Worm (Caenorhabditis elegans) whole organism, L1 larva: ENCODE results near the gene K06A4.2.

Experiments
- C16A3.4 ChIP-seq: fragments of 150-350 bp; optimal IDR thresholded peaks from 2 replicates; lab custom pipeline; 2014; ENCODE audit warnings: missing biosample characterization, missing genetic modification characterization
- C34B4.2 ChIP-seq: sonication (generic microtip); optimal IDR thresholded peaks from 2 replicates; lab custom pipeline; 2017; ENCODE audit warnings: mild to moderate bottlenecking, missing genetic modification characterization, missing compliant biosample characterization
- F16B12.6 ChIP-seq: fragments of 150-350 bp; optimal IDR thresholded peaks from 2 replicates; lab custom pipeline; 2014; ENCODE audit warnings: missing biosample characterization, missing genetic modification characterization
- alr-1 ChIP-seq: fragments of 200-800 bp; sonication (Bioruptor generic); optimal IDR thresholded peaks from 2 replicates; lab custom pipeline; 2018; ENCODE audit warnings: borderline replicate concordance, mild to moderate bottlenecking, missing genetic modification characterization, missing compliant biosample characterization
- aly-2 ChIP-seq: fragments of 150-350 bp; optimal IDR thresholded peaks from 2 replicates; lab custom pipeline; 2014; ENCODE audit warnings: missing biosample characterization, missing genetic modification characterization
- ama-1 ChIP-seq: fragments of 150-350 bp; optimal IDR thresholded peaks from 2 replicates; lab custom pipeline; 2014
- ceh-63 ChIP-seq: fragments of 200-800 bp; sonication (Bioruptor generic); optimal IDR thresholded peaks from 2 replicates; lab custom pipeline; 2018; ENCODE audit warnings: mild to moderate bottlenecking, missing genetic modification characterization, missing compliant biosample characterization
- ceh-8 ChIP-seq: fragments of 200-800 bp; sonication (Bioruptor generic); optimal IDR thresholded peaks from 2 replicates; lab custom pipeline; 2018; ENCODE audit warnings: mild to moderate bottlenecking, missing genetic modification characterization, moderate library complexity, missing compliant biosample characterization
- ceh-82 ChIP-seq, 3 experiments: fragments of 150-350 bp in 1 of 3; sonication (generic microtip) in 2 of 3; optimal IDR thresholded peaks; 2 replicates each; lab custom pipeline; 2014 to 2017; ENCODE audit warnings: missing biosample characterization in 3 of 3, missing genetic modification characterization in 3 of 3
- ceh-90 ChIP-seq: sonication (generic microtip); optimal IDR thresholded peaks from 2 replicates; lab custom pipeline; 2016; ENCODE audit warnings: missing genetic modification characterization, missing compliant biosample characterization
- ces-1 ChIP-seq: fragments of 150-350 bp; optimal IDR thresholded peaks from 2 replicates; lab custom pipeline; 2014; ENCODE audit warnings: missing biosample characterization, missing genetic modification reagents, missing genetic modification characterization
- dpl-1 ChIP-seq, 3 experiments: fragments of 150-350 bp in 2 of 3; sonication (generic microtip) in 1 of 3; optimal IDR thresholded peaks; 2 replicates each; lab custom pipeline; 2014 to 2017; ENCODE audit warnings: missing biosample characterization in 3 of 3, missing genetic modification characterization in 3 of 3, missing genetic modification reagents in 3 of 3
- dsc-1 ChIP-seq: sonication (generic microtip); optimal IDR thresholded peaks from 2 replicates; lab custom pipeline; 2016; ENCODE audit warnings: mild to moderate bottlenecking, missing genetic modification characterization, missing compliant biosample characterization
- efl-1 ChIP-seq, 4 experiments: fragments of 150-350 bp; optimal IDR thresholded peaks in 3 of 4; peaks in 1 of 4; 1 replicate in 1 of 4; 2 replicates in 3 of 4; lab custom pipeline; 2014; ENCODE audit warnings: missing biosample characterization in 2 of 4, missing genetic modification characterization in 2 of 4, missing genetic modification reagents in 2 of 4
- efl-3 ChIP-seq: fragments of 200-800 bp; sonication (Bioruptor generic); optimal IDR thresholded peaks from 2 replicates; lab custom pipeline; 2018; ENCODE audit warnings: mild to moderate bottlenecking, missing genetic modification characterization, missing compliant biosample characterization
- elt-2 ChIP-seq: sonication (generic microtip); optimal IDR thresholded peaks from 2 replicates; lab custom pipeline; 2016; ENCODE audit warnings: missing genetic modification characterization, mild to moderate bottlenecking, inconsistent platforms, missing compliant biosample characterization, missing genetic modification reagents
- fkh-10 ChIP-seq: sonication (generic microtip); optimal IDR thresholded peaks from 2 replicates; lab custom pipeline; 2017; ENCODE audit warnings: missing biosample characterization, missing genetic modification reagents, missing genetic modification characterization
- fkh-4 ChIP-seq: sonication (generic microtip); optimal IDR thresholded peaks from 2 replicates; lab custom pipeline; 2016; ENCODE audit warnings: missing compliant biosample characterization, missing genetic modification characterization, borderline replicate concordance
- hlh-4 ChIP-seq: sonication (generic microtip); optimal IDR thresholded peaks from 2 replicates; lab custom pipeline; 2016; ENCODE audit warnings: mild to moderate bottlenecking, missing genetic modification characterization, missing compliant biosample characterization
- irx-1 ChIP-seq: sonication (generic microtip); optimal IDR thresholded peaks from 2 replicates; lab custom pipeline; 2016; ENCODE audit warnings: missing genetic modification characterization, missing compliant biosample characterization
- jun-1 ChIP-seq: fragments of 150-350 bp; optimal IDR thresholded peaks from 2 replicates; lab custom pipeline; 2014; ENCODE audit warnings: missing biosample characterization, missing genetic modification reagents, missing genetic modification characterization
- lin-15B ChIP-seq: fragments of 150-350 bp; sonication (generic microtip); optimal IDR thresholded peaks from 3 replicates; lab custom pipeline; 2014; ENCODE audit warnings: missing biosample characterization, missing genetic modification characterization
- lin-35 ChIP-seq, 2 experiments: fragments of 150-350 bp; optimal IDR thresholded peaks; 2 replicates each; lab custom pipeline; 2014; ENCODE audit warnings: missing biosample characterization in 2 of 2, missing genetic modification characterization in 2 of 2, missing genetic modification reagents in 2 of 2
- lir-3 ChIP-seq: sonication (generic microtip); optimal IDR thresholded peaks from 2 replicates; lab custom pipeline; 2016; ENCODE audit warnings: mild to moderate bottlenecking, missing genetic modification characterization, moderate library complexity, missing compliant biosample characterization; ENCODE audit not compliant: poor library complexity
- mab-9 ChIP-seq: fragments of 200-800 bp; sonication (Bioruptor generic); IDR thresholded peaks from 2 replicates; pipeline ENCODE4 v1.3.6; 2022; ENCODE audit warnings: missing genetic modification reagents, missing genetic modification characterization, missing compliant biosample characterization
- mep-1 ChIP-seq: fragments of 150-350 bp; optimal IDR thresholded peaks from 2 replicates; lab custom pipeline; 2014; ENCODE audit warnings: missing biosample characterization, missing genetic modification characterization
- nhr-11 ChIP-seq: fragments of 150-350 bp; optimal IDR thresholded peaks from 2 replicates; lab custom pipeline; 2014; ENCODE audit warnings: missing biosample characterization, missing genetic modification characterization
- nhr-12 ChIP-seq: sonication (generic microtip); optimal IDR thresholded peaks from 2 replicates; lab custom pipeline; 2017; ENCODE audit warnings: missing biosample characterization, missing genetic modification characterization
- nhr-19 ChIP-seq: fragments of 200-800 bp; sonication (Bioruptor generic); conservative IDR thresholded peaks from 2 replicates; pipeline ENCODE4 v1.3.6; 2022; ENCODE audit warnings: missing genetic modification characterization, missing compliant biosample characterization
- nhr-20 ChIP-seq: sonication (generic microtip); optimal IDR thresholded peaks from 2 replicates; lab custom pipeline; 2016; ENCODE audit warnings: mild to moderate bottlenecking, missing genetic modification characterization, missing compliant biosample characterization
- nhr-28 ChIP-seq: fragments of 150-350 bp; optimal IDR thresholded peaks from 2 replicates; lab custom pipeline; 2014; ENCODE audit warnings: missing biosample characterization, missing genetic modification characterization
- nhr-71 ChIP-seq: sonication (generic microtip); optimal IDR thresholded peaks from 2 replicates; lab custom pipeline; 2016; ENCODE audit warnings: mild to moderate bottlenecking, missing genetic modification characterization, moderate library complexity, missing compliant biosample characterization
- nhr-76 ChIP-seq: sonication (generic microtip); optimal IDR thresholded peaks from 2 replicates; lab custom pipeline; 2017; ENCODE audit warnings: missing biosample characterization, missing genetic modification characterization
- nhr-77 ChIP-seq: fragments of 150-350 bp; optimal IDR thresholded peaks from 2 replicates; lab custom pipeline; 2014; ENCODE audit warnings: missing biosample characterization, missing genetic modification characterization
- nhr-85 ChIP-seq: sonication (generic microtip); peaks from one replicate; lab custom pipeline; 2016; ENCODE audit warnings: missing genetic modification characterization, inconsistent platforms, missing compliant biosample characterization
- nhr-90 ChIP-seq: sonication (generic microtip); optimal IDR thresholded peaks from 2 replicates; lab custom pipeline; 2016; ENCODE audit warnings: mild to moderate bottlenecking, missing genetic modification characterization, missing compliant biosample characterization; ENCODE audit not compliant: poor library complexity
- pax-3 ChIP-seq: fragments of 200-800 bp; sonication (Bioruptor generic); optimal IDR thresholded peaks from 2 replicates; lab custom pipeline; 2018; ENCODE audit warnings: mild to moderate bottlenecking, missing genetic modification characterization, moderate library complexity, missing compliant biosample characterization
- rnt-1 ChIP-seq: sonication (generic microtip); optimal IDR thresholded peaks from 2 replicates; lab custom pipeline; 2016; ENCODE audit warnings: mild to moderate bottlenecking, missing genetic modification characterization, moderate library complexity, missing compliant biosample characterization
- skn-1 ChIP-seq: fragments of 150-350 bp; optimal IDR thresholded peaks from 2 replicates; lab custom pipeline; 2014; ENCODE audit warnings: missing biosample characterization, missing genetic modification characterization
- snpc-4 ChIP-seq: fragments of 150-350 bp; optimal IDR thresholded peaks from 2 replicates; lab custom pipeline; 2014; ENCODE audit warnings: missing biosample characterization, missing genetic modification characterization
- snu-23 ChIP-seq: sonication (generic microtip); optimal IDR thresholded peaks from 2 replicates; lab custom pipeline; 2016; ENCODE audit warnings: missing genetic modification characterization, missing compliant biosample characterization
- sox-4 ChIP-seq: sonication (generic microtip); optimal IDR thresholded peaks from 2 replicates; lab custom pipeline; 2016; ENCODE audit warnings: missing genetic modification characterization, missing compliant biosample characterization
- sptf-1 ChIP-seq: fragments of 150-350 bp; optimal IDR thresholded peaks from 2 replicates; lab custom pipeline; 2014; ENCODE audit warnings: missing biosample characterization, missing genetic modification characterization
- swsn-7 ChIP-seq: sonication (generic microtip); optimal IDR thresholded peaks from 2 replicates; lab custom pipeline; 2016; ENCODE audit warnings: missing genetic modification characterization, missing compliant biosample characterization
- tbx-2 ChIP-seq: sonication (generic microtip); optimal IDR thresholded peaks from 2 replicates; lab custom pipeline; 2016; ENCODE audit warnings: missing genetic modification characterization, missing compliant biosample characterization
- tlp-1 ChIP-seq: fragments of 150-350 bp; optimal IDR thresholded peaks from 2 replicates; lab custom pipeline; 2014; ENCODE audit warnings: missing biosample characterization, missing genetic modification characterization
- unc-130 ChIP-seq: fragments of 150-350 bp; optimal IDR thresholded peaks from 2 replicates; lab custom pipeline; 2017; ENCODE audit warnings: missing biosample characterization, missing genetic modification characterization, inconsistent platforms
- unc-30 ChIP-seq: sonication (generic microtip); optimal IDR thresholded peaks from 2 replicates; lab custom pipeline; 2017; ENCODE audit warnings: missing biosample characterization, missing genetic modification characterization
- unc-62 ChIP-seq: fragments of 150-350 bp; optimal IDR thresholded peaks from 2 replicates; lab custom pipeline; 2014; ENCODE audit warnings: missing biosample characterization, missing genetic modification reagents, missing genetic modification characterization
- xbp-1 ChIP-seq: sonication (generic microtip); optimal IDR thresholded peaks from 2 replicates; lab custom pipeline; 2016; ENCODE audit warnings: missing genetic modification characterization, missing compliant biosample characterization
- zag-1 ChIP-seq: fragments of 150-350 bp; optimal IDR thresholded peaks from 2 replicates; lab custom pipeline; 2014; ENCODE audit warnings: missing biosample characterization, missing genetic modification characterization
- zip-4 ChIP-seq: fragments of 200-800 bp; sonication (Bioruptor generic); optimal IDR thresholded peaks from 2 replicates; lab custom pipeline; 2018; ENCODE audit warnings: mild to moderate bottlenecking, missing genetic modification characterization, moderate library complexity, missing compliant biosample characterization
- ztf-11 ChIP-seq, 2 experiments: sonication (generic microtip); optimal IDR thresholded peaks; 2 replicates each; lab custom pipeline; 2016 to 2017; ENCODE audit warnings: missing genetic modification characterization in 2 of 2, missing biosample characterization in 1 of 2, missing compliant biosample characterization in 1 of 2
- ztf-4 ChIP-seq: fragments of 150-350 bp; optimal IDR thresholded peaks from 2 replicates; lab custom pipeline; 2014; ENCODE audit warnings: missing biosample characterization, missing genetic modification characterization

Gene K06A4.2

ce11 chrV:9513590-9513989, 29.6 kb downstream of the K06A4.2 start, which contains the start of gene eif-2Bdelta (continued):
- TF ChIP-seq nhr-19 (peak; percentile 67), hlh-4 (tag; lab: Kevin White, UChicago) (no peak), skn-1 (tag; lab: Kevin White, UChicago) (peak; percentile 29), mep-1 (tag; lab: Kevin White, UChicago) (peak; percentile 90), irx-1 (tag; lab: Kevin White, UChicago) (peak; percentile 76), fkh-4 (tag; lab: Kevin White, UChicago) (no peak), zag-1 (no peak), fkh-10 (GFP tag; lab: Kevin White, UChicago) (no peak), efl-3 (GFP tag; lab: Kevin White, UChicago) (no peak), jun-1 (tag; lab: Kevin White, UChicago) (no peak), unc-130 (tag; lab: Kevin White, UChicago) (no peak), efl-1 (optimal IDR thresholded peaks at IDR 0.05; lab: Kevin White, UChicago) (peak; percentile 51 to 73), efl-1 (GFP tag; optimal IDR thresholded peaks at IDR 0.05 in 1 of 2; lab: Kevin White, UChicago) (peak; percentile 68 to 96), zip-4 (GFP tag; lab: Kevin White, UChicago) (peak; percentile 27), ces-1 (GFP tag; lab: Kevin White, UChicago) (no peak), lir-3 (tag; lab: Kevin White, UChicago) (no peak), unc-62 (no peak), dsc-1 (tag; lab: Kevin White, UChicago) (peak; percentile 78), nhr-76 (no peak), elt-2 (tag; lab: Kevin White, UChicago) (peak; percentile 55), mab-9 (GFP tag; lab: Robert Waterston, UW) (no peak), tbx-2 (peak; percentile 75), ztf-11 (tag; optimal IDR thresholded peaks at IDR 0.05; lab: Kevin White, UChicago) (no peak), aly-2 (tag; lab: Kevin White, UChicago) (no peak), nhr-11 (tag; lab: Kevin White, UChicago) (no peak), snu-23 (GFP tag; lab: Kevin White, UChicago) (peak; percentile 79), rnt-1 (tag; lab: Kevin White, UChicago) (peak; percentile 76), nhr-28 (tag; lab: Kevin White, UChicago) (no peak), ceh-63 (no peak), tlp-1 (tag; lab: Kevin White, UChicago) (no peak), nhr-20 (peak; percentile 70), C34B4.2 (tag; lab: Kevin White, UChicago) (no peak), sptf-1 (tag; lab: Kevin White, UChicago) (no peak), nhr-12 (tag; lab: Kevin White, UChicago) (no peak), ceh-82 (tag; optimal IDR thresholded peaks at IDR 0.05; lab: Kevin White, UChicago) (peak; percentile 20 to 45 (median 45)), swsn-7 (tag; lab: Kevin White, UChicago) (peak; percentile 76), pax-3 (no peak), nhr-85 (tag; lab: Kevin White, UChicago) (peak; percentile 80), xbp-1 (tag; lab: Kevin White, UChicago) (peak; percentile 75), lin-35 (GFP tag; optimal IDR thresholded peaks at IDR 0.05; lab: Kevin White, UChicago) (peak; percentile 49 to 76), sox-4 (tag; lab: Kevin White, UChicago) (peak; percentile 63), nhr-90 (tag; lab: Kevin White, UChicago) (peak; percentile 74), lin-15B (no peak), ceh-8 (GFP tag; lab: Kevin White, UChicago) (no peak), ama-1 (no peak), ztf-4 (tag; lab: Kevin White, UChicago) (no peak), ceh-90 (peak; percentile 9), C16A3.4 (tag; lab: Kevin White, UChicago) (peak; percentile 39), nhr-77 (no peak), snpc-4 (tag; lab: Kevin White, UChicago) (peak; percentile 54), alr-1 (tag; lab: Kevin White, UChicago) (no peak), nhr-71 (tag; lab: Kevin White, UChicago) (peak; percentile 83), dpl-1 (GFP tag; optimal IDR thresholded peaks at IDR 0.05; lab: Kevin White, UChicago) (peak; percentile 57 to 76 (median 71)), F16B12.6 (tag; lab: Kevin White, UChicago) (no peak), unc-30 (tag; lab: Kevin White, UChicago) (no peak)
